Fruit fly (Drosophila melanogaster): Measurements from ENCODE around the gene CG46320.

Gene CG46320

dm6 chr3L:5770113-5770798 lies 106.3 kb downstream of the CG46320 start (continued):
- 0 out of 4 replicates have a peak, but pooled peaks have one; percentile 55 for TF ChIP-seq chinmo (GFP tag; IDR thresholded peaks at IDR 0.05; ENCODE audit: partially characterized antibody)
- TF ChIP-seq ash1 (GFP tag; optimal IDR thresholded peaks at IDR 0.05) = no peak
- no peak for TF ChIP-seq NFAT (GFP tag; IDR thresholded peaks at IDR 0.05)
- no peak for TF ChIP-seq Max (GFP tag; optimal IDR thresholded peaks at IDR 0.05)
- TF ChIP-seq CG5953 (GFP tag; IDR thresholded peaks at IDR 0.05) = no peak
- TF ChIP-seq Sin3A (optimal IDR thresholded peaks at IDR 0.05) = peak; percentile 14
- TF ChIP-seq CG1603 (tag; optimal IDR thresholded peaks at IDR 0.05) = no peak
- no peak for TF ChIP-seq Lpt (GFP tag; optimal IDR thresholded peaks at IDR 0.05)
- peak; percentile 11 for TF ChIP-seq CG10543 (GFP tag; optimal IDR thresholded peaks at IDR 0.05)
- TF ChIP-seq CG8388 (GFP tag; optimal IDR thresholded peaks at IDR 0.05) = no peak
- TF ChIP-seq pan (optimal IDR thresholded peaks at IDR 0.05) = no peak
- no peak for TF ChIP-seq pan (GFP tag; optimal IDR thresholded peaks at IDR 0.05 in 1 of 2, IDR thresholded peaks at IDR 0.05 in 1 of 2)
- no peak for TF ChIP-seq lola (GFP tag; optimal IDR thresholded peaks at IDR 0.05)
- TF ChIP-seq CG10959 (GFP tag; IDR thresholded peaks at IDR 0.05) = no peak
- no peak for TF ChIP-seq CG17802 (tag; optimal IDR thresholded peaks at IDR 0.05)
- no peak for TF ChIP-seq CG1233 (GFP tag; optimal IDR thresholded peaks at IDR 0.05)
- no peak for TF ChIP-seq MTF-1 (GFP tag; optimal IDR thresholded peaks at IDR 0.05; ENCODE audit: borderline replicate concordance)
- TF ChIP-seq Drgx (GFP tag; IDR thresholded peaks at IDR 0.05) = peak; percentile 7
- no peak for TF ChIP-seq CG7745 (tag; optimal IDR thresholded peaks at IDR 0.05)
- TF ChIP-seq Adf1 (GFP tag; IDR thresholded peaks at IDR 0.05) = peak; percentile 76
- no peak for TF ChIP-seq CG11398 (GFP tag; optimal IDR thresholded peaks at IDR 0.05)
- no peak for TF ChIP-seq CG2120 (GFP tag; optimal IDR thresholded peaks at IDR 0.05)
- TF ChIP-seq caup (GFP tag; optimal IDR thresholded peaks at IDR 0.05; ENCODE audit: severe bottlenecking) = no peak
- TF ChIP-seq B-H2 (GFP tag; optimal IDR thresholded peaks at IDR 0.05) = no peak
- no peak for TF ChIP-seq H2.0 (GFP tag; IDR thresholded peaks at IDR 0.05)
- TF ChIP-seq CG3726 (GFP tag; IDR thresholded peaks at IDR 0.05) = no peak
- TF ChIP-seq CG10147 (GFP tag; optimal IDR thresholded peaks at IDR 0.05) = no peak
- no peak for TF ChIP-seq toy (GFP tag; IDR thresholded peaks at IDR 0.05)
- no peak for TF ChIP-seq CG3847 (GFP tag; IDR thresholded peaks at IDR 0.05)
- no peak for TF ChIP-seq CG32532 (GFP tag; IDR thresholded peaks at IDR 0.05)
- no peak for TF ChIP-seq CG11560 (tag; IDR thresholded peaks at IDR 0.05)
- TF ChIP-seq da (GFP tag; optimal IDR thresholded peaks at IDR 0.05) = no peak
- no peak for TF ChIP-seq CG14667 (GFP tag; IDR thresholded peaks at IDR 0.05)
- TF ChIP-seq CG11695 (GFP tag; IDR thresholded peaks at IDR 0.05) = no peak
- no peak for TF ChIP-seq ab (GFP tag; optimal IDR thresholded peaks at IDR 0.05)
- no peak for TF ChIP-seq CG7839 (tag; optimal IDR thresholded peaks at IDR 0.05)
- no peak for TF ChIP-seq CG34224 (GFP tag; IDR thresholded peaks at IDR 0.05; ENCODE audit: partially characterized antibody)
- TF ChIP-seq HLH54F (GFP tag; optimal IDR thresholded peaks at IDR 0.05) = no peak
- no peak for TF ChIP-seq HHEX (GFP tag; optimal IDR thresholded peaks at IDR 0.05)
- no peak for TF ChIP-seq CG17359 (tag; optimal IDR thresholded peaks at IDR 0.05)
- no peak for TF ChIP-seq CG32767 (GFP tag; IDR thresholded peaks at IDR 0.05)
- TF ChIP-seq CG9817 (tag; optimal IDR thresholded peaks at IDR 0.05) = no peak
- no peak for TF ChIP-seq CG8478 (optimal IDR thresholded peaks at IDR 0.05)
- no peak for TF ChIP-seq CG16815 (GFP tag; optimal IDR thresholded peaks at IDR 0.05)
